Worm (Caenorhabditis elegans) whole organism, L2 larva: ENCODE data around the gene cisd-3.1.
A peak's percentile ranks its signal among the peaks of the same experiment; 100 is the strongest.

Experiments
- C34F6.9 ChIP-seq: fragments of 150-350 bp; optimal IDR thresholded peaks from 2 replicates; lab custom pipeline; 2014; ENCODE audit warnings: missing biosample characterization, missing genetic modification characterization
- F13H6.1 ChIP-seq: sonication (generic microtip); optimal IDR thresholded peaks from 2 replicates; lab custom pipeline; 2016; ENCODE audit warnings: missing genetic modification characterization, missing compliant biosample characterization
- R02D3.7 ChIP-seq: fragments of 150-350 bp; optimal IDR thresholded peaks from 2 replicates; lab custom pipeline; 2014; ENCODE audit warnings: missing biosample characterization, missing genetic modification characterization
- Y55F3AM.14 ChIP-seq: fragments of 200-800 bp; sonication (Bioruptor generic); optimal IDR thresholded peaks from 2 replicates; lab custom pipeline; 2018; ENCODE audit warnings: mild to moderate bottlenecking, missing genetic modification characterization, missing compliant biosample characterization
- ZK546.5 ChIP-seq: sonication (generic microtip); optimal IDR thresholded peaks from 2 replicates; lab custom pipeline; 2017; ENCODE audit warnings: missing biosample characterization, missing genetic modification characterization
- ama-1 ChIP-seq: fragments of 150-350 bp; optimal IDR thresholded peaks from 2 replicates; lab custom pipeline; 2018; ENCODE audit warnings: inconsistent platforms
- blmp-1 ChIP-seq: sonication (generic microtip); optimal IDR thresholded peaks from 2 replicates; lab custom pipeline; 2017; ENCODE audit warnings: missing genetic modification characterization, mild to moderate bottlenecking, missing compliant biosample characterization, antibody characterized with exemption, moderate library complexity; ENCODE audit not compliant: insufficient read depth
- ceh-16 ChIP-seq: fragments of 150-350 bp; optimal IDR thresholded peaks from 2 replicates; lab custom pipeline; 2014; ENCODE audit warnings: missing biosample characterization, missing genetic modification characterization
- crh-2 ChIP-seq: sonication (generic microtip); optimal IDR thresholded peaks from 2 replicates; lab custom pipeline; 2017; ENCODE audit warnings: missing biosample characterization, missing genetic modification characterization
- dmd-4 ChIP-seq: sonication (generic microtip); optimal IDR thresholded peaks from 2 replicates; lab custom pipeline; 2017; ENCODE audit warnings: missing biosample characterization, missing genetic modification characterization
- egl-27 ChIP-seq: sonication (generic microtip); optimal IDR thresholded peaks from 3 replicates; lab custom pipeline; 2017; ENCODE audit warnings: missing biosample characterization, missing genetic modification reagents, missing genetic modification characterization
- elt-1 ChIP-seq: fragments of 150-350 bp; optimal IDR thresholded peaks from 2 replicates; lab custom pipeline; 2014; ENCODE audit warnings: missing biosample characterization, missing genetic modification characterization
- fos-1 ChIP-seq: fragments of 150-350 bp; optimal IDR thresholded peaks from 2 replicates; lab custom pipeline; 2014; ENCODE audit warnings: missing biosample characterization, missing genetic modification characterization
- gmeb-1 ChIP-seq: fragments of 150-350 bp; optimal IDR thresholded peaks from 2 replicates; lab custom pipeline; 2014; ENCODE audit warnings: missing biosample characterization, missing genetic modification characterization
- lin-11 ChIP-seq: fragments of 150-350 bp; sonication (generic microtip); optimal IDR thresholded peaks from 2 replicates; lab custom pipeline; 2014; ENCODE audit warnings: missing biosample characterization, missing genetic modification characterization, inconsistent platforms, mixed read lengths
- lin-13 ChIP-seq: fragments of 150-350 bp; optimal IDR thresholded peaks from 2 replicates; lab custom pipeline; 2014; ENCODE audit warnings: missing biosample characterization, missing genetic modification reagents, missing genetic modification characterization
- lsy-2 ChIP-seq, 2 experiments: fragments of 150-350 bp in 1 of 2; sonication (generic microtip) in 1 of 2; optimal IDR thresholded peaks; 2 replicates each; lab custom pipeline; 2014 to 2017; ENCODE audit warnings: missing biosample characterization in 2 of 2, missing genetic modification characterization in 2 of 2
- mab-5 ChIP-seq: fragments of 150-350 bp; optimal IDR thresholded peaks from 2 replicates; lab custom pipeline; 2014; ENCODE audit warnings: missing biosample characterization, missing genetic modification characterization
- mbf-1 ChIP-seq: sonication (generic microtip); optimal IDR thresholded peaks from 2 replicates; lab custom pipeline; 2017; ENCODE audit warnings: missing biosample characterization, missing genetic modification characterization
- mdl-1 ChIP-seq, 2 experiments: fragments of 150-350 bp in 1 of 2; sonication (generic microtip) in 1 of 2; optimal IDR thresholded peaks; 2 replicates each; lab custom pipeline; 2017; ENCODE audit warnings: missing biosample characterization in 2 of 2, missing genetic modification characterization in 2 of 2
- nhr-129 ChIP-seq: fragments of 150-350 bp; optimal IDR thresholded peaks from 2 replicates; lab custom pipeline; 2014; ENCODE audit warnings: missing biosample characterization, missing genetic modification characterization
- nhr-21 ChIP-seq: fragments of 150-350 bp; optimal IDR thresholded peaks from 2 replicates; lab custom pipeline; 2014; ENCODE audit warnings: missing biosample characterization, missing genetic modification characterization
- nhr-237 ChIP-seq: fragments of 150-350 bp; optimal IDR thresholded peaks from 2 replicates; lab custom pipeline; 2014; ENCODE audit warnings: missing biosample characterization, missing genetic modification characterization
- nhr-25 ChIP-seq: fragments of 150-350 bp; sonication (generic microtip); optimal IDR thresholded peaks from 3 replicates; lab custom pipeline; 2014; ENCODE audit warnings: missing biosample characterization, missing genetic modification characterization
- nhr-6 ChIP-seq: fragments of 150-350 bp; optimal IDR thresholded peaks from 2 replicates; lab custom pipeline; 2014; ENCODE audit warnings: missing biosample characterization, missing genetic modification characterization
- peb-1 ChIP-seq: fragments of 150-350 bp; optimal IDR thresholded peaks from 2 replicates; lab custom pipeline; 2014; ENCODE audit warnings: missing biosample characterization, missing genetic modification characterization
- sem-4 ChIP-seq: fragments of 150-350 bp; optimal IDR thresholded peaks from 2 replicates; lab custom pipeline; 2014; ENCODE audit warnings: missing biosample characterization, missing genetic modification reagents, missing genetic modification characterization
- sma-3 ChIP-seq: sonication (generic microtip); optimal IDR thresholded peaks from 2 replicates; lab custom pipeline; 2016; ENCODE audit warnings: missing genetic modification reagents, missing genetic modification characterization, missing compliant biosample characterization
- sma-9 ChIP-seq, 2 experiments: fragments of 150-350 bp in 1 of 2; sonication (generic microtip) in 1 of 2; optimal IDR thresholded peaks; 2 replicates each; lab custom pipeline; 2014 to 2016; ENCODE audit warnings: missing genetic modification characterization in 2 of 2, mild to moderate bottlenecking in 1 of 2, missing biosample characterization in 1 of 2, missing compliant biosample characterization in 1 of 2, missing genetic modification reagents in 1 of 2, moderate library complexity in 1 of 2
- snpc-4 ChIP-seq: fragments of 150-350 bp; optimal IDR thresholded peaks from 2 replicates; lab custom pipeline; 2014; ENCODE audit warnings: missing biosample characterization, missing genetic modification characterization
- unc-39 ChIP-seq: fragments of 150-350 bp; optimal IDR thresholded peaks from 2 replicates; lab custom pipeline; 2014; ENCODE audit warnings: missing biosample characterization, missing genetic modification characterization
- unc-55 ChIP-seq: fragments of 150-350 bp; sonication (generic microtip); optimal IDR thresholded peaks from 3 replicates; lab custom pipeline; 2014; ENCODE audit warnings: missing biosample characterization, missing genetic modification reagents, missing genetic modification characterization
- unc-62 ChIP-seq: fragments of 150-350 bp; optimal IDR thresholded peaks from 2 replicates; lab custom pipeline; 2014; ENCODE audit warnings: missing biosample characterization, missing genetic modification reagents, missing genetic modification characterization
- zag-1 ChIP-seq: fragments of 150-350 bp; optimal IDR thresholded peaks from 2 replicates; lab custom pipeline; 2014; ENCODE audit warnings: missing biosample characterization, missing genetic modification characterization
- ztf-11 ChIP-seq: sonication (generic microtip); optimal IDR thresholded peaks from 2 replicates; lab custom pipeline; 2017; ENCODE audit warnings: missing biosample characterization, missing genetic modification characterization
- ztf-4 ChIP-seq: fragments of 150-350 bp; optimal IDR thresholded peaks from 2 replicates; lab custom pipeline; 2014; ENCODE audit warnings: missing biosample characterization, missing genetic modification characterization

Gene cisd-3.1

ce11 chrIII:4555345-4555744 is 12.7 kb downstream of the cisd-3.1 start:
- TF ChIP-seq nhr-237 (tag; lab: Kevin White, UChicago) (no peak), F13H6.1 (tag; lab: Kevin White, UChicago) (peak; percentile 14), lsy-2 (tag; optimal IDR thresholded peaks at IDR 0.05; lab: Kevin White, UChicago) (peak in 1 of 2 experiments; percentile 30), C34F6.9 (tag; lab: Kevin White, UChicago) (peak; percentile 45), unc-39 (no peak), peb-1 (no peak), unc-55 (GFP tag; lab: Kevin White, UChicago) (peak; percentile 61), lin-11 (tag; lab: Kevin White, UChicago) (no peak)

- TF ChIP-seq lsy-2 (tag; optimal IDR thresholded peaks at IDR 0.05; lab: Kevin White, UChicago) = peak; percentile 64 to 82
- no peak for TF ChIP-seq ZK546.5 (tag; lab: Kevin White, UChicago)
- TF ChIP-seq ztf-4 (tag; lab: Kevin White, UChicago) = peak; percentile 53
- peak; percentile 40 for TF ChIP-seq lin-13 (GFP tag; lab: Kevin White, UChicago)
- TF ChIP-seq nhr-21 = peak; percentile 80
- TF ChIP-seq sma-3 (GFP tag; lab: Kevin White, UChicago) = peak; percentile 77
- TF ChIP-seq zag-1 (tag; lab: Kevin White, UChicago) = peak; percentile 12
- peak; percentile 84 for TF ChIP-seq nhr-25
- peak; percentile 45 for TF ChIP-seq peb-1
- peak; percentile 80 for TF ChIP-seq C34F6.9 (tag; lab: Kevin White, UChicago)
- no peak for TF ChIP-seq mbf-1 (tag; lab: Kevin White, UChicago)
- no peak for TF ChIP-seq elt-1 (tag; lab: Kevin White, UChicago)
- peak; percentile 75 for TF ChIP-seq mab-5 (tag; lab: Kevin White, UChicago)
- peak; percentile 59 for TF ChIP-seq gmeb-1 (tag; lab: Kevin White, UChicago)
- TF ChIP-seq unc-55 (GFP tag; lab: Kevin White, UChicago) = peak; percentile 69
- no peak for TF ChIP-seq blmp-1 (tag; lab: Kevin White, UChicago)
- TF ChIP-seq fos-1 (tag; lab: Kevin White, UChicago) = peak; percentile 82
- peak; percentile 37 for TF ChIP-seq ceh-16 (tag; lab: Kevin White, UChicago)
- TF ChIP-seq ama-1 (lab: Kevin White, UChicago) = peak; percentile 66
- peak; percentile 86 for TF ChIP-seq F13H6.1 (tag; lab: Kevin White, UChicago)
- TF ChIP-seq mdl-1 (tag; optimal IDR thresholded peaks at IDR 0.05; lab: Kevin White, UChicago) = peak; percentile 51 to 58
- no peak for TF ChIP-seq ztf-11 (tag; lab: Kevin White, UChicago)
- peak; percentile 72 for TF ChIP-seq Y55F3AM.14 (GFP tag; lab: Kevin White, UChicago)
- no peak for TF ChIP-seq snpc-4
- peak; percentile 34 for TF ChIP-seq egl-27 (tag; lab: Kevin White, UChicago)
- peak; percentile 38 for TF ChIP-seq sem-4
- TF ChIP-seq sma-9 (GFP tag; optimal IDR thresholded peaks at IDR 0.05; lab: Kevin White, UChicago) = peak; percentile 83
- no peak for TF ChIP-seq sma-9 (tag; optimal IDR thresholded peaks at IDR 0.05; lab: Kevin White, UChicago)
- no peak for TF ChIP-seq R02D3.7
- TF ChIP-seq dmd-4 (tag; lab: Kevin White, UChicago) = no peak
- peak; percentile 45 for TF ChIP-seq nhr-6 (tag; lab: Kevin White, UChicago)
- TF ChIP-seq nhr-129 (tag; lab: Kevin White, UChicago) = peak; percentile 64
- peak; percentile 72 for TF ChIP-seq lin-11 (tag; lab: Kevin White, UChicago)
- peak; percentile 59 for TF ChIP-seq crh-2 (tag; lab: Kevin White, UChicago)
- TF ChIP-seq unc-62 = peak; percentile 54
- TF ChIP-seq, all 48 proteins: peak for 26
These were observed 17.8 kb downstream of the cisd-3.1 start for ce11 chrIII:4560393-4560890.

ce11 chrIII:4561286-4561685 is 18.6 kb downstream of the cisd-3.1 start:
- TF ChIP-seq fos-1 (tag; lab: Kevin White, UChicago) (peak; percentile 18), ztf-11 (tag; lab: Kevin White, UChicago) (no peak), sma-9 (GFP tag; optimal IDR thresholded peaks at IDR 0.05; lab: Kevin White, UChicago) (peak; percentile 22), sma-9 (tag; optimal IDR thresholded peaks at IDR 0.05; lab: Kevin White, UChicago) (no peak)
